Worm (Caenorhabditis elegans) whole organism, L2 larva: ENCODE results near the gene lpr-4.

Experiments used
- alr-1 ChIP-seq: fragments of 150-350 bp; optimal IDR thresholded peaks from 2 replicates; lab custom pipeline; 2014; ENCODE audit warnings: missing biosample characterization, missing genetic modification characterization
- ama-1 ChIP-seq: fragments of 150-350 bp; optimal IDR thresholded peaks from 2 replicates; lab custom pipeline; 2018; ENCODE audit warnings: inconsistent platforms
- lin-13 ChIP-seq: fragments of 150-350 bp; optimal IDR thresholded peaks from 2 replicates; lab custom pipeline; 2014; ENCODE audit warnings: missing biosample characterization, missing genetic modification reagents, missing genetic modification characterization
- lsy-2 ChIP-seq, 2 experiments: fragments of 150-350 bp in 1 of 2; sonication (generic microtip) in 1 of 2; optimal IDR thresholded peaks; 2 replicates each; lab custom pipeline; 2014 to 2017; ENCODE audit warnings: missing biosample characterization in 2 of 2, missing genetic modification characterization in 2 of 2
- snpc-4 ChIP-seq: fragments of 150-350 bp; optimal IDR thresholded peaks from 2 replicates; lab custom pipeline; 2014; ENCODE audit warnings: missing biosample characterization, missing genetic modification characterization

DNA sequence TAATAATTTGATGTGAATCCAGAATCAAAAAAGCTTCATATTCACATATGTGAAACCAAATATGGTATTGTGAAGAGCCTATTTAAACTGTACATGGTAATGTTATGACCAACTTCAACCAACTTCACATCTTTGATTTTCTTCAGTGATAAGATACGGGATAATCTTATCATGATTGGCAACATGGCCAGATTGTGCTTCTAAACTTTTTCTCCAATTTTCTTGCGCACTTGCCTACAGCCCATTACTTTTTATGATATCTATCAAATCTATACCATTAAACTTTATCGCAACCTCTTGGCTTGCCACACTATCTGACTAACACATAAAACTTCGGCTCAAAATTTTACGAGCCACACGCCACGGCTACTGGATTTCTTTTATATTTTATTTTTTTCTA is 32.5 kb upstream of the lpr-4 start:
- TF ChIP-seq lin-13 (GFP tag; lab: Kevin White, UChicago) (no peak), alr-1 (tag; lab: Kevin White, UChicago) (no peak), snpc-4 (tag; lab: Kevin White, UChicago) (no peak), lsy-2 (tag; optimal IDR thresholded peaks at IDR 0.05; lab: Kevin White, UChicago) (no peak), ama-1 (no peak)
